Fruit fly (Drosophila melanogaster) whole organism, embryonic: ENCODE results near the gene CG12016.
A peak's percentile ranks its signal among the peaks of the same experiment; 100 is the strongest.

Experiments used
- Atf6 ChIP-seq: fragments of 200-800 bp; sonication (Bioruptor generic); IDR thresholded peaks from 2 replicates; pipeline ENCODE4 v1.3.6; 2022; ENCODE audit warnings: missing biosample characterization, missing genetic modification characterization
- BtbVII ChIP-seq: fragments of 200-800 bp; sonication (Bioruptor generic); optimal IDR thresholded peaks from 3 replicates; lab custom pipeline; 2017; ENCODE audit warnings: missing biosample characterization, mild to moderate bottlenecking, missing genetic modification characterization
- CG10366 ChIP-seq: fragments of 200-800 bp; sonication (Bioruptor generic); IDR thresholded peaks from 2 replicates; pipeline ENCODE4 v1.3.6; 2022; ENCODE audit warnings: missing biosample characterization, missing genetic modification characterization
- CG13296 ChIP-seq: fragments of 200-800 bp; sonication (Bioruptor generic); optimal IDR thresholded peaks from 3 replicates; lab custom pipeline; 2018; ENCODE audit warnings: missing biosample characterization, mild to moderate bottlenecking, missing genetic modification characterization
- CG14710 ChIP-seq: fragments of 200-800 bp; sonication (Bioruptor generic); optimal IDR thresholded peaks from 3 replicates; lab custom pipeline; 2019; ENCODE audit warnings: missing biosample characterization, mild to moderate bottlenecking, missing genetic modification characterization, moderate library complexity
- CG16815 ChIP-seq: fragments of 200-800 bp; sonication (Bioruptor generic); optimal IDR thresholded peaks from 3 replicates; lab custom pipeline; 2017; ENCODE audit warnings: missing biosample characterization, mild to moderate bottlenecking, missing genetic modification characterization
- CG18262 ChIP-seq: fragments of 200-800 bp; optimal IDR thresholded peaks from 3 replicates; lab custom pipeline; 2019; ENCODE audit warnings: missing biosample characterization, mild to moderate bottlenecking, missing genetic modification characterization, moderate library complexity
- CG2678 ChIP-seq: fragments of 200-800 bp; sonication (Bioruptor generic); optimal IDR thresholded peaks from 3 replicates; lab custom pipeline; 2019; ENCODE audit warnings: missing biosample characterization, mild to moderate bottlenecking, missing genetic modification characterization, moderate library complexity
- CG2889 ChIP-seq: fragments of 200-800 bp; sonication (Bioruptor generic); IDR thresholded peaks from 3 replicates; pipeline ENCODE4 v1.3.6; 2022; ENCODE audit warnings: missing biosample characterization, missing genetic modification characterization
- CG30431 ChIP-seq: fragments of 200-800 bp; sonication (Bioruptor generic); optimal IDR thresholded peaks from 2 replicates; lab custom pipeline; 2017; ENCODE audit warnings: missing biosample characterization, missing genetic modification characterization
- CG31224 ChIP-seq: fragments of 200-800 bp; sonication (Bioruptor generic); IDR thresholded peaks from 2 replicates; pipeline ENCODE4 v1.3.6; 2022; ENCODE audit warnings: missing biosample characterization, missing genetic modification characterization
- CG32532 ChIP-seq: fragments of 200-800 bp; sonication (Bioruptor generic); IDR thresholded peaks from 2 replicates; pipeline ENCODE4 v1.3.6; 2022; ENCODE audit warnings: missing biosample characterization, missing genetic modification characterization
- CG33213 ChIP-seq: fragments of 200-800 bp; sonication (Bioruptor generic); optimal IDR thresholded peaks from 3 replicates; lab custom pipeline; 2016; ENCODE audit warnings: missing biosample characterization, missing genetic modification characterization
- CG3726 ChIP-seq: fragments of 200-800 bp; sonication (Bioruptor generic); IDR thresholded peaks from 3 replicates; pipeline ENCODE4, ENCODE4 v1.3.6; 2022; ENCODE audit warnings: missing biosample characterization, missing genetic modification characterization
- CG8290 ChIP-seq, 3 experiments: fragments of 200-800 bp; sonication (Bioruptor generic); optimal IDR thresholded peaks; 2 replicates each; lab custom pipeline; 2016 to 2019; ENCODE audit warnings: missing biosample characterization in 3 of 3, missing genetic modification characterization in 3 of 3, mild to moderate bottlenecking in 2 of 3, moderate library complexity in 1 of 3
- CrebB ChIP-seq: fragments of 200-800 bp; sonication (Bioruptor generic); optimal IDR thresholded peaks from 3 replicates; lab custom pipeline; 2018; ENCODE audit warnings: missing biosample characterization, mild to moderate bottlenecking, missing genetic modification characterization
- Dll ChIP-seq: fragments of 200-800 bp; sonication (Bioruptor generic); IDR thresholded peaks from 4 replicates; pipeline ENCODE4 v1.3.6; 2022; ENCODE audit warnings: missing biosample characterization, missing genetic modification characterization; ENCODE audit not compliant: partially characterized antibody
- Fer1 ChIP-seq: fragments of 200-800 bp; sonication (Bioruptor generic); optimal IDR thresholded peaks from 2 replicates; lab custom pipeline; 2017; ENCODE audit warnings: missing biosample characterization, mild to moderate bottlenecking, missing genetic modification characterization
- GATAe ChIP-seq: fragments of 200-800 bp; sonication (Bioruptor generic); conservative IDR thresholded peaks from 2 replicates; pipeline ENCODE4 v1.3.6; 2022; ENCODE audit warnings: missing biosample characterization, missing genetic modification characterization
- Gsc ChIP-seq: fragments of 200-800 bp; sonication (Bioruptor generic); IDR thresholded peaks from 2 replicates; pipeline ENCODE4 v1.3.6; 2022; ENCODE audit warnings: missing biosample characterization, missing genetic modification characterization
- HmgD ChIP-seq: fragments of 200-800 bp; sonication (Bioruptor generic); optimal IDR thresholded peaks from 3 replicates; lab custom pipeline; 2016; ENCODE audit warnings: missing biosample characterization, missing genetic modification characterization
- HmgZ ChIP-seq: fragments of 200-800 bp; sonication (Bioruptor generic); optimal IDR thresholded peaks from 2 replicates; lab custom pipeline; 2018; ENCODE audit warnings: missing biosample characterization, mild to moderate bottlenecking, missing genetic modification characterization
- Hr78 ChIP-seq, 2 experiments: fragments of 200-800 bp in 1 of 2; fragments of >200 bp in 1 of 2; sonication (Bioruptor generic) in 1 of 2; optimal IDR thresholded peaks; 2 replicates each; lab custom pipeline; 2017 to 2019; ENCODE audit warnings: missing biosample characterization in 2 of 2, missing genetic modification characterization in 2 of 2, mild to moderate bottlenecking in 1 of 2, moderate library complexity in 1 of 2
- Lpt ChIP-seq: fragments of >200 bp; optimal IDR thresholded peaks from 2 replicates; lab custom pipeline; 2018; ENCODE audit warnings: missing biosample characterization, missing genetic modification characterization
- Meics ChIP-seq: fragments of 200-800 bp; sonication (Bioruptor generic); optimal IDR thresholded peaks from 2 replicates; lab custom pipeline; 2017; ENCODE audit warnings: missing biosample characterization, mild to moderate bottlenecking, missing genetic modification characterization
- NK7.1 ChIP-seq: fragments of 200-800 bp; sonication (Bioruptor generic); optimal IDR thresholded peaks from 3 replicates; lab custom pipeline; 2016; ENCODE audit warnings: missing biosample characterization, missing genetic modification characterization
- Nf-YA ChIP-seq: fragments of 200-800 bp; sonication (Bioruptor generic); IDR thresholded peaks from 2 replicates; pipeline ENCODE4 v1.3.6; 2022; ENCODE audit warnings: missing biosample characterization, missing genetic modification characterization
- NfI ChIP-seq: fragments of 200-800 bp; sonication (Bioruptor generic); optimal IDR thresholded peaks from 3 replicates; lab custom pipeline; 2018; ENCODE audit warnings: missing biosample characterization, mild to moderate bottlenecking, missing genetic modification characterization, moderate library complexity
- Optix ChIP-seq: fragments of 200-800 bp; sonication (Bioruptor generic); IDR thresholded peaks from 3 replicates; pipeline ENCODE4 v1.3.6; 2022; ENCODE audit warnings: missing biosample characterization, missing genetic modification characterization
- Rfx ChIP-seq: fragments of 200-800 bp; sonication (Bioruptor generic); IDR thresholded peaks from 2 replicates; pipeline ENCODE4 v1.3.6; 2022; ENCODE audit warnings: missing biosample characterization, missing genetic modification characterization
- Sry-β ChIP-seq: fragments of 200-800 bp; sonication (Bioruptor generic); optimal IDR thresholded peaks from 2 replicates; lab custom pipeline; 2018; ENCODE audit warnings: missing biosample characterization, mild to moderate bottlenecking, missing genetic modification characterization, moderate library complexity
- Usf ChIP-seq: fragments of 200-800 bp; sonication (Bioruptor generic); optimal IDR thresholded peaks from 2 replicates; lab custom pipeline; 2017; ENCODE audit warnings: missing genotype, missing biosample characterization, missing genetic modification characterization
- Xrp1 ChIP-seq: fragments of 200-800 bp; sonication (Bioruptor generic); IDR thresholded peaks from 2 replicates; pipeline ENCODE4 v1.3.6; 2022; ENCODE audit warnings: missing biosample characterization, missing genetic modification characterization
- YL-1 ChIP-seq: fragments of 200-800 bp; sonication (Bioruptor generic); optimal IDR thresholded peaks from 3 replicates; lab custom pipeline; 2017; ENCODE audit warnings: missing biosample characterization, mild to moderate bottlenecking, missing genetic modification characterization
- abd-A ChIP-seq: fragments of 200-800 bp; sonication (Bioruptor generic); optimal IDR thresholded peaks from 3 replicates; lab custom pipeline; 2019; ENCODE audit warnings: missing biosample characterization, mild to moderate bottlenecking, missing genetic modification characterization, moderate library complexity
- ato ChIP-seq: fragments of 200-800 bp; sonication (Bioruptor generic); IDR thresholded peaks from 2 replicates; pipeline ENCODE4 v1.3.6; 2022; ENCODE audit warnings: missing biosample characterization, missing genetic modification characterization; ENCODE audit not compliant: partially characterized antibody
- az2 ChIP-seq: fragments of 200-800 bp; sonication (Bioruptor generic); optimal IDR thresholded peaks from 3 replicates; lab custom pipeline; 2016; ENCODE audit warnings: missing biosample characterization, missing genetic modification characterization
- bbx ChIP-seq: fragments of 200-800 bp; sonication (Bioruptor generic); IDR thresholded peaks from 2 replicates; pipeline ENCODE4 v1.3.6; 2022; ENCODE audit warnings: missing biosample characterization, missing genetic modification characterization; ENCODE audit not compliant: partially characterized antibody
- btn ChIP-seq: fragments of 200-800 bp; sonication (Bioruptor generic); optimal IDR thresholded peaks from 2 replicates; lab custom pipeline; 2016; ENCODE audit warnings: missing biosample characterization, missing genetic modification characterization
- chinmo ChIP-seq: fragments of 200-800 bp; sonication (Bioruptor generic); IDR thresholded peaks from 4 replicates; pipeline ENCODE4 v1.3.6; 2022; ENCODE audit warnings: missing biosample characterization, missing genetic modification characterization; ENCODE audit not compliant: partially characterized antibody
- dpn ChIP-seq, 2 experiments: fragments of 200-800 bp; sonication (Bioruptor generic); optimal IDR thresholded peaks; 3 replicates each; lab custom pipeline; 2016; ENCODE audit warnings: missing biosample characterization in 2 of 2, missing genetic modification characterization in 2 of 2
- gem ChIP-seq: fragments of 200-800 bp; sonication (Bioruptor generic); optimal IDR thresholded peaks from 2 replicates; lab custom pipeline; 2019; ENCODE audit warnings: missing biosample characterization, mild to moderate bottlenecking, missing genetic modification characterization, moderate library complexity
- ind ChIP-seq: fragments of 200-800 bp; sonication (Bioruptor generic); optimal IDR thresholded peaks from 3 replicates; lab custom pipeline; 2016; ENCODE audit warnings: missing biosample characterization, missing genetic modification characterization
- lab ChIP-seq: fragments of 200-800 bp; sonication (Bioruptor generic); optimal IDR thresholded peaks from 3 replicates; lab custom pipeline; 2017; ENCODE audit warnings: missing biosample characterization, missing genetic modification characterization, mild to moderate bottlenecking, moderate library complexity, missing genetic modification reagents
- mirr ChIP-seq: fragments of 200-800 bp; sonication (Bioruptor generic); optimal IDR thresholded peaks from 3 replicates; lab custom pipeline; 2018; ENCODE audit warnings: missing biosample characterization, mild to moderate bottlenecking, missing genetic modification characterization
- sd ChIP-seq: fragments of 200-800 bp; sonication (Bioruptor generic); optimal IDR thresholded peaks from 3 replicates; lab custom pipeline; 2018; ENCODE audit warnings: missing biosample characterization, mild to moderate bottlenecking, missing genetic modification characterization, moderate library complexity
- so ChIP-seq: fragments of 200-800 bp; sonication (Bioruptor generic); IDR thresholded peaks from 3 replicates; pipeline ENCODE4 v1.3.6; 2022; ENCODE audit warnings: missing biosample characterization, missing genetic modification characterization
- trh ChIP-seq: fragments of 200-800 bp; sonication (Bioruptor generic); optimal IDR thresholded peaks from 2 replicates; lab custom pipeline; 2016; ENCODE audit warnings: missing biosample characterization, missing genetic modification characterization
- twi ChIP-seq: fragments of 200-800 bp; optimal IDR thresholded peaks from 2 replicates; lab custom pipeline; 2019; ENCODE audit warnings: missing biosample characterization, mild to moderate bottlenecking, missing genetic modification characterization, moderate library complexity

The CG12016 gene

dm6 chr3L:3348956-3349824, 29.8 kb downstream of the CG12016 start (continued):
- TF ChIP-seq mirr (no peak), CG2678 (tag; lab: Kevin White, UChicago) (peak; percentile 22), lab (GFP tag; lab: Kevin White, UChicago) (peak; percentile 12), Xrp1 (GFP tag; lab: Robert Waterston, UW) (0 out of 2 replicates have a peak, but pooled peaks have one; percentile 13), Dll (GFP tag; lab: Robert Waterston, UW) (no peak), trh (GFP tag; lab: Kevin White, UChicago) (no peak), CG32532 (GFP tag; lab: Robert Waterston, UW) (no peak), BtbVII (GFP tag; lab: Kevin White, UChicago) (peak; percentile 27), Fer1 (GFP tag; lab: Kevin White, UChicago) (peak; percentile 17), Sry-β (GFP tag; lab: Kevin White, UChicago) (no peak), bbx (GFP tag; lab: Robert Waterston, UW) (no peak), Gsc (GFP tag; lab: Robert Waterston, UW) (no peak), GATAe (GFP tag; lab: Robert Waterston, UW) (peak; percentile 53), CG14710 (tag; lab: Kevin White, UChicago) (no peak), dpn (GFP tag; optimal IDR thresholded peaks at IDR 0.05; lab: Kevin White, UChicago) (no peak), Optix (GFP tag; lab: Robert Waterston, UW) (no peak), Lpt (GFP tag; lab: Kevin White, UChicago) (no peak), ind (GFP tag; lab: Kevin White, UChicago) (no peak), CG31224 (no peak), Rfx (GFP tag; lab: Robert Waterston, UW) (no peak), so (GFP tag; lab: Robert Waterston, UW) (no peak), NK7.1 (GFP tag; lab: Kevin White, UChicago) (no peak), Usf (GFP tag; lab: Kevin White, UChicago) (no peak), az2 (no peak), twi (tag; lab: Kevin White, UChicago) (peak; percentile 95), HmgD (no peak), CG3726 (no peak), abd-A (tag; lab: Kevin White, UChicago) (no peak), CG10366 (GFP tag; lab: Robert Waterston, UW) (no peak), Nf-YA (GFP tag; lab: Robert Waterston, UW) (no peak), HmgZ (tag; lab: Kevin White, UChicago) (no peak), YL-1 (GFP tag; lab: Kevin White, UChicago) (no peak), NfI (GFP tag; lab: Kevin White, UChicago) (no peak), CG18262 (tag; lab: Kevin White, UChicago) (no peak), CG2889 (GFP tag; lab: Robert Waterston, UW) (no peak), CG13296 (GFP tag; lab: Kevin White, UChicago) (peak; percentile 5), Meics (GFP tag; lab: Kevin White, UChicago) (no peak), CG16815 (GFP tag; lab: Kevin White, UChicago) (no peak), btn (GFP tag; lab: Kevin White, UChicago) (no peak), gem (no peak), CrebB (tag; lab: Kevin White, UChicago) (peak; percentile 1), chinmo (0 out of 4 replicates have a peak, but pooled peaks have one; percentile 21), Hr78 (GFP tag; optimal IDR thresholded peaks at IDR 0.05; lab: Kevin White, UChicago) (no peak), ato (GFP tag; lab: Robert Waterston, UW) (no peak), sd (tag; lab: Kevin White, UChicago) (peak; percentile 96), CG30431 (GFP tag; lab: Kevin White, UChicago) (no peak), CG8290 (GFP tag; optimal IDR thresholded peaks at IDR 0.05; lab: Kevin White, UChicago) (no peak), CG8290 (tag; optimal IDR thresholded peaks at IDR 0.05; lab: Kevin White, UChicago) (no peak), CG33213 (no peak), Atf6 (GFP tag; lab: Robert Waterston, UW) (peak; percentile 36; the same call in 1 of the 2 replicates)
